Worm (Caenorhabditis elegans) whole organism, late embryonic: ENCODE data around the gene sru-2.

Experiments used
- C38D4.7 ChIP-seq: fragments of 200-800 bp; sonication (Bioruptor generic); optimal IDR thresholded peaks from 2 replicates; lab custom pipeline; 2018; ENCODE audit warnings: mild to moderate bottlenecking, missing genetic modification characterization, moderate library complexity, missing compliant biosample characterization
- K02D7.2 ChIP-seq: sonication (generic microtip); optimal IDR thresholded peaks from 2 replicates; lab custom pipeline; 2017; ENCODE audit warnings: mild to moderate bottlenecking, missing genetic modification characterization, missing compliant biosample characterization
- K09A11.1 ChIP-seq: sonication (generic microtip); optimal IDR thresholded peaks from 2 replicates; lab custom pipeline; 2017; ENCODE audit warnings: antibody characterized with exemption, mild to moderate bottlenecking, missing genetic modification characterization, missing compliant biosample characterization; ENCODE audit not compliant: insufficient read depth
- Y22D7AL.16 ChIP-seq: sonication (generic microtip); optimal IDR thresholded peaks from 2 replicates; lab custom pipeline; 2016; ENCODE audit warnings: missing genetic modification characterization, missing compliant biosample characterization
- ahr-1 ChIP-seq: sonication (generic microtip); optimal IDR thresholded peaks from 2 replicates; lab custom pipeline; 2016; ENCODE audit warnings: missing genetic modification characterization, missing compliant biosample characterization
- ama-1 ChIP-seq: fragments of 150-350 bp; optimal IDR thresholded peaks from 2 replicates; lab custom pipeline; 2014
- ceh-14 ChIP-seq: sonication (generic microtip); optimal IDR thresholded peaks from 2 replicates; lab custom pipeline; 2016; ENCODE audit warnings: missing genotype, missing genetic modification characterization, missing compliant biosample characterization
- ceh-22 ChIP-seq: sonication (generic microtip); optimal IDR thresholded peaks from 2 replicates; lab custom pipeline; 2017; ENCODE audit warnings: missing biosample characterization, missing genetic modification characterization
- ceh-24 ChIP-seq: sonication (generic microtip); optimal IDR thresholded peaks from 2 replicates; lab custom pipeline; 2016; ENCODE audit warnings: mild to moderate bottlenecking, missing genetic modification characterization, missing compliant biosample characterization
- ceh-30 ChIP-seq: fragments of 150-350 bp; optimal IDR thresholded peaks from 2 replicates; lab custom pipeline; 2014; ENCODE audit warnings: missing biosample characterization, missing genetic modification characterization
- ceh-31 ChIP-seq: sonication (generic microtip); optimal IDR thresholded peaks from 2 replicates; lab custom pipeline; 2016; ENCODE audit warnings: missing genetic modification characterization, missing compliant biosample characterization
- ceh-34 ChIP-seq: sonication (generic microtip); optimal IDR thresholded peaks from 2 replicates; lab custom pipeline; 2016; ENCODE audit warnings: mild to moderate bottlenecking, missing genetic modification characterization, missing compliant biosample characterization
- ceh-45 ChIP-seq: fragments of 200-800 bp; sonication (Bioruptor generic); IDR thresholded peaks from 2 replicates; pipeline ENCODE4 v1.3.6; 2022; ENCODE audit warnings: missing genetic modification reagents, missing genetic modification characterization, missing compliant biosample characterization
- ceh-48 ChIP-seq: sonication (generic microtip); optimal IDR thresholded peaks from 2 replicates; lab custom pipeline; 2016; ENCODE audit warnings: missing genetic modification characterization, inconsistent platforms, missing compliant biosample characterization
- ceh-9 ChIP-seq: sonication (generic microtip); optimal IDR thresholded peaks from 2 replicates; lab custom pipeline; 2016; ENCODE audit warnings: mild to moderate bottlenecking, missing genetic modification characterization, inconsistent platforms, missing compliant biosample characterization
- dve-1 ChIP-seq: sonication (generic microtip); optimal IDR thresholded peaks from 2 replicates; lab custom pipeline; 2017; ENCODE audit warnings: antibody characterized with exemption, mild to moderate bottlenecking, missing genetic modification characterization, missing compliant biosample characterization
- elt-2 ChIP-seq: sonication (generic microtip); optimal IDR thresholded peaks from 2 replicates; lab custom pipeline; 2016; ENCODE audit warnings: missing genetic modification reagents, missing genetic modification characterization, missing compliant biosample characterization
- elt-4 ChIP-seq: sonication (generic microtip); optimal IDR thresholded peaks from 2 replicates; lab custom pipeline; 2016; ENCODE audit warnings: missing genetic modification characterization, missing compliant biosample characterization
- eyg-1 ChIP-seq: sonication (generic microtip); optimal IDR thresholded peaks from 2 replicates; lab custom pipeline; 2016; ENCODE audit warnings: missing genotype, missing genetic modification characterization, missing compliant biosample characterization
- hlh-30 ChIP-seq: sonication (generic microtip); optimal IDR thresholded peaks from 2 replicates; lab custom pipeline; 2017; ENCODE audit warnings: antibody characterized with exemption, missing genetic modification characterization, missing compliant biosample characterization; ENCODE audit not compliant: insufficient read depth
- hlh-6 ChIP-seq: sonication (generic microtip); optimal IDR thresholded peaks from 2 replicates; lab custom pipeline; 2016; ENCODE audit warnings: missing genotype, missing genetic modification characterization, missing compliant biosample characterization
- mec-3 ChIP-seq: sonication (generic microtip); optimal IDR thresholded peaks from 2 replicates; lab custom pipeline; 2016; ENCODE audit warnings: borderline replicate concordance, missing genetic modification characterization, missing compliant biosample characterization
- nfya-1 ChIP-seq: sonication (generic microtip); optimal IDR thresholded peaks from 2 replicates; lab custom pipeline; 2017; ENCODE audit warnings: missing genetic modification characterization, mild to moderate bottlenecking, missing compliant biosample characterization, antibody characterized with exemption, moderate library complexity
- nhr-11 ChIP-seq: fragments of 150-350 bp; optimal IDR thresholded peaks from 2 replicates; lab custom pipeline; 2014; ENCODE audit warnings: missing biosample characterization, missing genetic modification characterization
- odd-2 ChIP-seq: sonication (generic microtip); optimal IDR thresholded peaks from 2 replicates; lab custom pipeline; 2017; ENCODE audit warnings: antibody characterized with exemption, mild to moderate bottlenecking, missing genetic modification characterization, missing compliant biosample characterization
- pax-1 ChIP-seq: fragments of 150-350 bp; optimal IDR thresholded peaks from 2 replicates; lab custom pipeline; 2014; ENCODE audit warnings: missing biosample characterization, missing genetic modification characterization
- pqm-1 ChIP-seq: sonication (generic microtip); optimal IDR thresholded peaks from 2 replicates; lab custom pipeline; 2016; ENCODE audit warnings: missing genetic modification characterization, missing compliant biosample characterization
- ref-2 ChIP-seq: sonication (generic microtip); optimal IDR thresholded peaks from 2 replicates; lab custom pipeline; 2016; ENCODE audit warnings: missing genetic modification characterization, missing compliant biosample characterization
- rnt-1 ChIP-seq: sonication (generic microtip); optimal IDR thresholded peaks from 2 replicates; lab custom pipeline; 2016; ENCODE audit warnings: missing genetic modification characterization, missing compliant biosample characterization
- sdc-2 ChIP-seq: sonication (generic microtip); optimal IDR thresholded peaks from 2 replicates; lab custom pipeline; 2016; ENCODE audit warnings: missing genotype, missing genetic modification characterization, missing compliant biosample characterization
- sox-2 ChIP-seq: fragments of 200-800 bp; sonication (Bioruptor generic); IDR thresholded peaks from 2 replicates; pipeline ENCODE4 v1.3.6; 2022; ENCODE audit warnings: missing genetic modification reagents, missing genetic modification characterization, missing compliant biosample characterization
- sox-4 ChIP-seq: sonication (generic microtip); optimal IDR thresholded peaks from 2 replicates; lab custom pipeline; 2017; ENCODE audit warnings: mild to moderate bottlenecking, missing genetic modification characterization, inconsistent platforms, missing compliant biosample characterization
- ttx-3 ChIP-seq: sonication (generic microtip); optimal IDR thresholded peaks from 2 replicates; lab custom pipeline; 2016; ENCODE audit warnings: missing genetic modification reagents, missing genetic modification characterization, missing compliant biosample characterization
- unc-42 ChIP-seq: sonication (generic microtip); optimal IDR thresholded peaks from 2 replicates; lab custom pipeline; 2016; ENCODE audit warnings: missing genotype, missing genetic modification characterization, missing compliant biosample characterization
- zip-5 ChIP-seq: sonication (generic microtip); optimal IDR thresholded peaks from 2 replicates; lab custom pipeline; 2016; ENCODE audit warnings: missing genetic modification characterization, missing compliant biosample characterization

sru-2 gene

DNA sequence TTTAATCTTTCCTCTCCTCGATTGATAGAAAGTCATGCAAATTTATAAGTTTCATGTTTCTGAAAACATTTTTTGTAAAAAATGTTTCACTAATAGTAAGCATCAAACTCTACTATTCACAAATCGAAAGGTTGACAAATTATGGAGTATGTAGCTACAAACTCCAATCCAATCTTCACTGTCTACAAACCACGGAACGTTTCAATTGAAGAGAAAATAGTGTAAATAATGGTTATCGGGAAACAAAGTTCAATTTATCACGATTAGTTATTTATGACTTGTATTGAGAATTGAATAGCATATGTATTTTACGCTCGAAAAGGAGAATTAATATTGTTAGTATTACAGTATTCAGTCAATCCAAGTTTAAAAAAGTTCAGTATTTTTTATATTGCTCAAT, 13.6 kb downstream of the sru-2 start:
- no peak for TF ChIP-seq odd-2 (tag; lab: Kevin White, UChicago)
- TF ChIP-seq ceh-14 (tag; lab: Kevin White, UChicago), result no peak
- no peak for TF ChIP-seq ceh-9 (tag; lab: Kevin White, UChicago)
- TF ChIP-seq mec-3 (tag; lab: Kevin White, UChicago), result no peak
- TF ChIP-seq eyg-1 (tag; lab: Kevin White, UChicago), result no peak
- no peak for TF ChIP-seq K02D7.2
- TF ChIP-seq ceh-34 (tag; lab: Kevin White, UChicago), result no peak
- TF ChIP-seq hlh-30 (tag; lab: Kevin White, UChicago), result no peak
- no peak for TF ChIP-seq unc-42
- no peak for TF ChIP-seq sox-4 (tag; lab: Kevin White, UChicago)
- no peak for TF ChIP-seq C38D4.7
- no peak for TF ChIP-seq ttx-3 (tag; lab: Kevin White, UChicago)
- TF ChIP-seq nfya-1 (tag; lab: Kevin White, UChicago), result no peak
- TF ChIP-seq ceh-31 (tag; lab: Kevin White, UChicago), result no peak
- no peak for TF ChIP-seq ceh-30 (tag; lab: Kevin White, UChicago)
- no peak for TF ChIP-seq ceh-48 (tag; lab: Kevin White, UChicago)
- no peak for TF ChIP-seq ahr-1 (tag; lab: Kevin White, UChicago)
- no peak for TF ChIP-seq nhr-11 (tag; lab: Kevin White, UChicago)
- no peak for TF ChIP-seq pqm-1
- no peak for TF ChIP-seq Y22D7AL.16
- TF ChIP-seq, all 69 proteins: peak for 0

DNA sequence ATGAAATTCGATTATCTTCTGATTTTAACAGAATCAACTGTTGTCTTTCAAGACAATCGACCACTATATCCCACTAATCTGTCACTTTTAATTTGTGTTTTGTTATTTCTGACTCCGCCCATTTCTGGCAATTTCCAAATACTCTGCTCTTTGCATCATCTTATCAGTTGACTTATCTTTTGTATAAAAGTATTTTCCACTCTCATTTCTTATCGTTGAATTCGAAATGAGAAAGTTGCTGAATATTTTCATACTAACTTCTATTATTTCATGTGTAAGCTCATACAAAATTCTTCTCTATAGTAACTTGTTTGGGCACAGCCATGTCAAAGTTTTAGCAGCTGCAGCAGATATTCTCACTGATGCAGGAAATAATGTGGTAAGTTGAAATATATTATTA, 14.0 kb downstream of the sru-2 start, which contains the start of gene ugt-21:
ugt-21 (plus strand) TSS at position 212 of the 400 bp plus-strand sequence.
- TF ChIP-seq unc-42, result no peak
- no peak for TF ChIP-seq C38D4.7
- TF ChIP-seq dve-1, result no peak
- no peak for TF ChIP-seq ceh-31 (tag; lab: Kevin White, UChicago)
- TF ChIP-seq sox-4 (tag; lab: Kevin White, UChicago), result no peak
- TF ChIP-seq pqm-1, result no peak
- TF ChIP-seq sox-2 (GFP tag; lab: Robert Waterston, UW), result no peak
- TF ChIP-seq elt-2 (tag; lab: Kevin White, UChicago), result peak; percentile 22

DNA sequence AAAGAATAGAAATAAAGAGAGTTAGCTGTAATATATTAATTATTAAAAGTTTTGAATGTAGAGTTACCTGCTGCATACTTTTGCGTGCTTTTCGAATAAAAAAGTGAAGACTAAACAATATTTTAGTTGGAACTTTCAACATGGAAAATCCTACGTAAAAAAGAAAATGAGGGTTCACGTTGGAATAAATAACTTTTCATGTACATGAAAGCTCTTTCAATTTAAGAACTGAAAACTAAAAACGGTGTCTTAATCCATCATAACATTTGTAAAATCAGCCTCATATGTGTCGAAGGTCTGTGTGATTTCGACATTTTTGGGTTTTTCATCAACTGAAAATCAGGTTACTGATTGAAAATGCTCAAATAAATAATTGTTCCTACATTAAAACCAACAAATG, 20.2 kb downstream of the sru-2 start, which contains the start of gene ttr-9:
ttr-9 (minus strand) TSS at position 101 of the 400 bp plus-strand sequence.
- no peak for TF ChIP-seq ref-2 (tag; lab: Kevin White, UChicago)
- no peak for TF ChIP-seq K02D7.2
- TF ChIP-seq ahr-1 (tag; lab: Kevin White, UChicago), result no peak
- no peak for TF ChIP-seq ttx-3 (tag; lab: Kevin White, UChicago)
- TF ChIP-seq C38D4.7, result no peak
- no peak for TF ChIP-seq nhr-11 (tag; lab: Kevin White, UChicago)
- TF ChIP-seq K09A11.1 (tag; lab: Kevin White, UChicago), result no peak
- TF ChIP-seq Y22D7AL.16, result no peak
- no peak for TF ChIP-seq zip-5 (tag; lab: Kevin White, UChicago)
- no peak for TF ChIP-seq ceh-9 (tag; lab: Kevin White, UChicago)
- TF ChIP-seq sdc-2 (tag; lab: Kevin White, UChicago), result no peak
- no peak for TF ChIP-seq elt-4 (tag; lab: Kevin White, UChicago)
- no peak for TF ChIP-seq ama-1
- no peak for TF ChIP-seq ceh-22 (tag; lab: Kevin White, UChicago)

DNA sequence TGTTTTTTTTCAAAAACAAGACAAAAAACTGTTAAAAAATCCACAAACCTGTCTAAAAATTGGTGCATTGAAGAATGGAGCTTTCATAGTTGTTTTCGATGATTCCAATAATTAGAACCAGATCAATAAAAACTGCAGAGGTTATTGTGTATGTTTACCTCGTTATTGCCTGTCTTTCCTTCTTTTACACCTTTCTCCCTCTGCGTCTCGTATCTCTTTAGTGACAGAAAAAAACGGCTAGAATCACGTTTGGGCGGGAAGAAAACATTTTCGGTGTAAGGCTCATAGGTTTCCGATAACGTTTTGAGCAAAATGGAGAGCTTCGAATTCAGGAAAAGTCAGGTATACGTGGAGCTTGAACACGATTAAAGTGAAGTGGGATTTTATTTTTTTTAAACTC, 22.5 kb downstream of the sru-2 start, which contains the start of gene ethe-1:
ethe-1 (minus strand) TSS at position 150 of the 400 bp plus-strand sequence.
- no peak for TF ChIP-seq elt-2 (tag; lab: Kevin White, UChicago)
- no peak for TF ChIP-seq ceh-45 (GFP tag; lab: Robert Waterston, UW)
- TF ChIP-seq ceh-24 (tag; lab: Kevin White, UChicago), result no peak
- no peak for TF ChIP-seq ceh-22 (tag; lab: Kevin White, UChicago)
- TF ChIP-seq ttx-3 (tag; lab: Kevin White, UChicago), result no peak
- no peak for TF ChIP-seq rnt-1 (tag; lab: Kevin White, UChicago)
- TF ChIP-seq hlh-6 (tag; lab: Kevin White, UChicago), result no peak
- no peak for TF ChIP-seq pax-1 (tag; lab: Kevin White, UChicago)
